Worm (Caenorhabditis elegans) whole organism, L3 larva: ENCODE results near the gene F25E5.9.

Experiments used
- R02D3.7 ChIP-seq: fragments of 150-350 bp; optimal IDR thresholded peaks from 2 replicates; lab custom pipeline; 2014; ENCODE audit warnings: missing biosample characterization, missing genetic modification characterization
- ZK546.5 ChIP-seq: sonication (generic microtip); optimal IDR thresholded peaks from 2 replicates; lab custom pipeline; 2017; ENCODE audit warnings: missing biosample characterization, missing genetic modification characterization
- ama-1 ChIP-seq: fragments of 150-350 bp; optimal IDR thresholded peaks from 2 replicates; lab custom pipeline; 2018
- ceh-16 ChIP-seq: sonication (generic microtip); optimal IDR thresholded peaks from 2 replicates; lab custom pipeline; 2017; ENCODE audit warnings: missing biosample characterization, missing genetic modification characterization
- ceh-28 ChIP-seq: fragments of 150-350 bp; optimal IDR thresholded peaks from 2 replicates; lab custom pipeline; 2014; ENCODE audit warnings: missing biosample characterization, missing genetic modification reagents, missing genetic modification characterization
- ceh-82 ChIP-seq: fragments of 150-350 bp; optimal IDR thresholded peaks from 2 replicates; lab custom pipeline; 2014; ENCODE audit warnings: missing biosample characterization, missing genetic modification characterization
- ceh-9 ChIP-seq: sonication (generic microtip); optimal IDR thresholded peaks from 2 replicates; lab custom pipeline; 2018; ENCODE audit warnings: missing biosample characterization, missing genetic modification characterization
- daf-12 ChIP-seq: fragments of 150-350 bp; optimal IDR thresholded peaks from 2 replicates; lab custom pipeline; 2014; ENCODE audit warnings: missing biosample characterization, missing genetic modification reagents, missing genetic modification characterization
- egl-5 ChIP-seq: fragments of 150-350 bp; optimal IDR thresholded peaks from 2 replicates; lab custom pipeline; 2017; ENCODE audit warnings: missing biosample characterization, missing genetic modification reagents, missing genetic modification characterization, inconsistent platforms
- elt-1 ChIP-seq: fragments of 150-350 bp; optimal IDR thresholded peaks from 2 replicates; lab custom pipeline; 2014; ENCODE audit warnings: missing biosample characterization, missing genetic modification characterization
- elt-2 ChIP-seq: sonication (generic microtip); optimal IDR thresholded peaks from 2 replicates; lab custom pipeline; 2016; ENCODE audit warnings: missing genetic modification reagents, mild to moderate bottlenecking, missing genetic modification characterization, missing compliant biosample characterization
- elt-3 ChIP-seq, 3 experiments: fragments of 150-350 bp in 1 of 3; sonication (generic microtip) in 2 of 3; optimal IDR thresholded peaks; 2 replicates in 2 of 3; 4 replicates in 1 of 3; lab custom pipeline; 2014 to 2017; ENCODE audit warnings: missing biosample characterization in 3 of 3, missing genetic modification characterization in 3 of 3
- fkh-10 ChIP-seq: sonication (generic microtip); optimal IDR thresholded peaks from 2 replicates; lab custom pipeline; 2017; ENCODE audit warnings: missing biosample characterization, missing genetic modification reagents, missing genetic modification characterization
- fkh-2 ChIP-seq: fragments of 150-350 bp; optimal IDR thresholded peaks from 2 replicates; lab custom pipeline; 2014; ENCODE audit warnings: missing biosample characterization, missing genetic modification reagents, missing genetic modification characterization
- hmg-11 ChIP-seq: sonication (generic microtip); optimal IDR thresholded peaks from 2 replicates; lab custom pipeline; 2016; ENCODE audit warnings: missing genetic modification characterization, missing compliant biosample characterization
- jun-1 ChIP-seq: fragments of 150-350 bp; optimal IDR thresholded peaks from 2 replicates; lab custom pipeline; 2014; ENCODE audit warnings: missing biosample characterization, missing genetic modification reagents, missing genetic modification characterization
- lin-15B ChIP-seq: fragments of 150-350 bp; optimal IDR thresholded peaks from 2 replicates; lab custom pipeline; 2014; ENCODE audit warnings: missing biosample characterization, missing genetic modification characterization
- lin-39 ChIP-seq: fragments of 150-350 bp; optimal IDR thresholded peaks from 2 replicates; lab custom pipeline; 2018; ENCODE audit warnings: missing biosample characterization, missing genetic modification reagents, missing genetic modification characterization
- mdl-1 ChIP-seq: fragments of 150-350 bp; optimal IDR thresholded peaks from 2 replicates; lab custom pipeline; 2014; ENCODE audit warnings: missing biosample characterization, missing genetic modification characterization
- mml-1 ChIP-seq: fragments of 150-350 bp; sonication (generic microtip); optimal IDR thresholded peaks from 3 replicates; lab custom pipeline; 2014; ENCODE audit warnings: missing biosample characterization, missing genetic modification characterization
- nfya-1 ChIP-seq: sonication (generic microtip); optimal IDR thresholded peaks from 2 replicates; lab custom pipeline; 2017; ENCODE audit warnings: missing genetic modification characterization, mild to moderate bottlenecking, missing compliant biosample characterization, antibody characterized with exemption, moderate library complexity; ENCODE audit not compliant: insufficient read depth
- nhr-12 ChIP-seq: fragments of 150-350 bp; optimal IDR thresholded peaks from 2 replicates; lab custom pipeline; 2014; ENCODE audit warnings: missing biosample characterization, missing genetic modification characterization
- nhr-23 ChIP-seq: fragments of 150-350 bp; optimal IDR thresholded peaks from 2 replicates; lab custom pipeline; 2014; ENCODE audit warnings: missing biosample characterization, missing genetic modification reagents, missing genetic modification characterization
- nhr-25 ChIP-seq: sonication (generic microtip); optimal IDR thresholded peaks from 2 replicates; lab custom pipeline; 2017; ENCODE audit warnings: missing biosample characterization, missing genetic modification characterization
- nhr-28 ChIP-seq: fragments of 150-350 bp; optimal IDR thresholded peaks from 2 replicates; lab custom pipeline; 2014; ENCODE audit warnings: missing biosample characterization, missing genetic modification characterization
- nhr-43 ChIP-seq: sonication (generic microtip); optimal IDR thresholded peaks from 2 replicates; lab custom pipeline; 2016; ENCODE audit warnings: mild to moderate bottlenecking, missing genetic modification characterization, missing compliant biosample characterization; ENCODE audit not compliant: poor library complexity, severe bottlenecking
- nhr-67 ChIP-seq: fragments of 150-350 bp; optimal IDR thresholded peaks from 2 replicates; lab custom pipeline; 2014; ENCODE audit warnings: missing biosample characterization, missing genetic modification characterization
- nhr-77 ChIP-seq: fragments of 150-350 bp; optimal IDR thresholded peaks from 2 replicates; lab custom pipeline; 2014; ENCODE audit warnings: missing biosample characterization, missing genetic modification characterization
- pha-4 ChIP-seq: fragments of 150-350 bp; optimal IDR thresholded peaks from 2 replicates; lab custom pipeline; 2014; ENCODE audit warnings: missing biosample characterization, missing genetic modification reagents, missing genetic modification characterization
- pqm-1 ChIP-seq: fragments of 150-350 bp; optimal IDR thresholded peaks from 2 replicates; lab custom pipeline; 2017; ENCODE audit warnings: missing biosample characterization, missing genetic modification characterization, inconsistent platforms
- skn-1 ChIP-seq: fragments of 150-350 bp; optimal IDR thresholded peaks from 2 replicates; lab custom pipeline; 2014; ENCODE audit warnings: missing biosample characterization, missing genetic modification characterization
- snpc-4 ChIP-seq: fragments of 150-350 bp; optimal IDR thresholded peaks from 2 replicates; lab custom pipeline; 2014; ENCODE audit warnings: missing biosample characterization, missing genetic modification characterization
- tbx-2 ChIP-seq: sonication (generic microtip); optimal IDR thresholded peaks from 2 replicates; lab custom pipeline; 2016; ENCODE audit warnings: mild to moderate bottlenecking, missing genetic modification characterization, missing compliant biosample characterization
- unc-39 ChIP-seq: sonication (generic microtip); optimal IDR thresholded peaks from 4 replicates; lab custom pipeline; 2017; ENCODE audit warnings: missing biosample characterization, missing genetic modification characterization
- unc-62 ChIP-seq: fragments of 150-350 bp; sonication (generic microtip); optimal IDR thresholded peaks from 4 replicates; lab custom pipeline; 2014; ENCODE audit warnings: missing biosample characterization, missing genetic modification reagents, missing genetic modification characterization
- ztf-11 ChIP-seq: fragments of 150-350 bp; optimal IDR thresholded peaks from 2 replicates; lab custom pipeline; 2014; ENCODE audit warnings: missing biosample characterization, missing genetic modification characterization

Gene F25E5.9

DNA sequence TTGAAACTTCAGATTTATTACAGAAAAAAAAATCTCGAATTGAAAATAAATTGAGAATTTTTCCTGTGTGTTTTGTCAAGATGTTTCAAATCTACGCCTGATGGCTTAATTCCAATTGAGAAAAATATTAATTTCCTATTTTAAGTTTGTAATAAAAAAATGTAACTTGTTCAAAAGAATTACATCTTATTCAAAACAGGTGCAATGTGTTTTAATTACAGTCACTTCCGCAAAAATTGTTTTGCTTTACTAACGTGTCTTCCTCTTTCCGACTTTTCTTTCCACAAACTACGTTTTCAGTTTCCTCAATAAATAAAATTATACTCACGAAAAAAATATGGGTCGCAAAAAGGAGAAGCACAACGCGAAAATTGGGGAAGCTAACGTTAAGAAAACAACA lies 266 bp upstream of the F25E5.9 start, which contains the start of gene F25E5.16:
Gene F25E5.16, plus strand, starts transcription at position 301 of the 400 bp plus-strand sequence.
- TF ChIP-seq elt-3 (tag; optimal IDR thresholded peaks at IDR 0.05; lab: Kevin White, UChicago) (no peak), mdl-1 (tag; lab: Kevin White, UChicago) (no peak), egl-5 (tag; lab: Kevin White, UChicago) (no peak), nhr-23 (tag; lab: Kevin White, UChicago) (no peak), snpc-4 (no peak), daf-12 (no peak), ZK546.5 (tag; lab: Kevin White, UChicago) (no peak), R02D3.7 (tag; lab: Kevin White, UChicago) (no peak)

ce11 chrV:7436911-7437310 lies 808 bp downstream of the F25E5.9 start:
- peak; percentile 28 for TF ChIP-seq tbx-2 (tag; lab: Kevin White, UChicago)
- no peak for TF ChIP-seq unc-39
- no peak for TF ChIP-seq fkh-10
- no peak for TF ChIP-seq fkh-2 (tag; lab: Kevin White, UChicago)
- no peak for TF ChIP-seq nhr-77
- TF ChIP-seq nhr-43 (tag; lab: Kevin White, UChicago) = peak; percentile 90
- TF ChIP-seq ceh-9 = no peak
- peak; percentile 78 for TF ChIP-seq nhr-25 (tag; lab: Kevin White, UChicago)
- no peak for TF ChIP-seq ceh-28 (tag; lab: Kevin White, UChicago)
- TF ChIP-seq elt-3 (tag; optimal IDR thresholded peaks at IDR 0.05; lab: Kevin White, UChicago) = peak in 2 of 3 experiments; percentile 14 to 91
- no peak for TF ChIP-seq hmg-11 (tag; lab: Kevin White, UChicago)
- peak; percentile 16 for TF ChIP-seq nfya-1 (tag; lab: Kevin White, UChicago)
- TF ChIP-seq pha-4 = peak; percentile 14
- no peak for TF ChIP-seq ceh-82
- TF ChIP-seq nhr-23 (tag; lab: Kevin White, UChicago) = peak; percentile 72
- peak; percentile 98 for TF ChIP-seq ama-1 (lab: Kevin White, UChicago)
- no peak for TF ChIP-seq R02D3.7 (tag; lab: Kevin White, UChicago)

- TF ChIP-seq ceh-16 (tag; lab: Kevin White, UChicago) = no peak
- TF ChIP-seq ztf-11 = no peak
- no peak for TF ChIP-seq nhr-28 (tag; lab: Kevin White, UChicago)
- TF ChIP-seq fkh-10 = no peak
- TF ChIP-seq mdl-1 (tag; lab: Kevin White, UChicago) = no peak
- no peak for TF ChIP-seq pha-4
- TF ChIP-seq snpc-4 = no peak
Measured at ce11 chrV:7436509-7436908, 1.2 kb downstream of the F25E5.9 start.

- TF ChIP-seq jun-1 (tag; lab: Kevin White, UChicago) = no peak
- TF ChIP-seq hmg-11 (tag; lab: Kevin White, UChicago) = peak; percentile 11
- peak; percentile 46 for TF ChIP-seq nhr-43 (tag; lab: Kevin White, UChicago)
- TF ChIP-seq mml-1 (tag; lab: Kevin White, UChicago) = no peak
- peak; percentile 14 for TF ChIP-seq nhr-25 (tag; lab: Kevin White, UChicago)
- TF ChIP-seq nhr-23 (tag; lab: Kevin White, UChicago) = peak; percentile 70
- TF ChIP-seq R02D3.7 (tag; lab: Kevin White, UChicago) = no peak
- TF ChIP-seq, all 47 proteins: peak for 4
Measured at ce11 chrV:7435376-7436204, 2.1 kb downstream of the F25E5.9 start, which contains the start of the genes ddo-2 and F25E5.8. Gene ddo-2, minus strand, starts transcription at chrV:7435705. Gene F25E5.8, plus strand, starts transcription at chrV:7435930.

DNA sequence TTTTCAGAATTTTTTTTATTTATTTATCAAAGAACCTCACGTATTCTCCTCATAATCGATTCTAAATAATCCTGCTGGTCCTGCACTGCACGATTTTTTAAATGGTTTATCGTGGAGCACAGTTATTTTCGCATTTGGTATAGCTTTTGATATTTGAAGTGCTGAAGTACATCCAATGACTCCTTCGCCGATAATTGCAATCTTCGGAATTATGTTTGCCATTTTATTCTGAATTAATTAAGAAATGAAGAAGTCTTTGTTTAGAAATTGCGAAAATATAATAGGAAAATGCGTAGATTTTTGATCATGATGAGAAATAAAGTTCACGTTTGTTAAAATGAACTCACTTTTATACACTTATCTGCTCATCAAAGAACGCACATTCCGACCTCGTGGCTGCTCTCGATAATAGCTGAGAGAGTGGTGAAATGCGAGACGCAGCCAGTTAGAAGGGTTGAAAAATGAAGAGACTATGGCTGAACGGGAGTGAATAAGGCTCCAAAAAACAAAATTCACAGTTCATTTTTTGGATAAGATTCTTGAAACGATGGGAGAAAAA lies 2.8 kb downstream of the F25E5.9 start:
- TF ChIP-seq hmg-11 (tag; lab: Kevin White, UChicago) = peak; percentile 27
- TF ChIP-seq nfya-1 (tag; lab: Kevin White, UChicago) = peak; percentile 50
- peak; percentile 21 for TF ChIP-seq snpc-4
- no peak for TF ChIP-seq jun-1 (tag; lab: Kevin White, UChicago)
- TF ChIP-seq tbx-2 (tag; lab: Kevin White, UChicago) = no peak
- peak; percentile 62 for TF ChIP-seq skn-1 (tag; lab: Kevin White, UChicago)
- no peak for TF ChIP-seq unc-62
- peak; percentile 40 for TF ChIP-seq fkh-10
- peak; percentile 74 for TF ChIP-seq elt-2
- TF ChIP-seq elt-1 (tag; lab: Kevin White, UChicago) = peak; percentile 4
- peak; percentile 51 for TF ChIP-seq lin-39 (tag; lab: Kevin White, UChicago)
- no peak for TF ChIP-seq nhr-43 (tag; lab: Kevin White, UChicago)
- TF ChIP-seq pqm-1 (tag; lab: Kevin White, UChicago) = peak; percentile 91
- TF ChIP-seq ceh-82 = no peak
- no peak for TF ChIP-seq nhr-67 (tag; lab: Kevin White, UChicago)
- TF ChIP-seq lin-15B (tag; lab: Kevin White, UChicago) = peak; percentile 9
- TF ChIP-seq ztf-11 = no peak
- TF ChIP-seq pha-4 = peak; percentile 60
- no peak for TF ChIP-seq nhr-12
- TF ChIP-seq egl-5 (tag; lab: Kevin White, UChicago) = peak; percentile 69
- TF ChIP-seq R02D3.7 (tag; lab: Kevin White, UChicago) = no peak
- peak; percentile 42 for TF ChIP-seq ama-1 (lab: Kevin White, UChicago)
- TF ChIP-seq mdl-1 (tag; lab: Kevin White, UChicago) = peak; percentile 76
